Worm (Caenorhabditis elegans) whole organism, L4 larva: ENCODE measurements around the gene Y39G8C.2.
A peak's percentile ranks its signal among the peaks of the same experiment; 100 is the strongest.

ENCODE experiments used
- D1046.2 ChIP-seq: fragments of 200-800 bp; sonication (Bioruptor generic); IDR thresholded peaks from 2 replicates; pipeline ENCODE4 v1.3.6; 2022; ENCODE audit warnings: missing genetic modification characterization, missing compliant biosample characterization
- F26F4.8 ChIP-seq: fragments of 200-800 bp; sonication (Bioruptor generic); conservative IDR thresholded peaks from 2 replicates; pipeline ENCODE4 v1.3.6; 2022; ENCODE audit warnings: missing genetic modification characterization, missing compliant biosample characterization
- F49E8.2 ChIP-seq: sonication (generic microtip); optimal IDR thresholded peaks from 2 replicates; lab custom pipeline; 2016; ENCODE audit warnings: missing compliant biosample characterization, mild to moderate bottlenecking, missing genetic modification characterization, borderline replicate concordance
- T26A8.4 ChIP-seq: fragments of 200-800 bp; sonication (Bioruptor generic); IDR thresholded peaks from 2 replicates; pipeline ENCODE4 v1.3.6; 2022; ENCODE audit warnings: missing genetic modification characterization, missing compliant biosample characterization
- Y48G9A.11 ChIP-seq: fragments of 200-800 bp; sonication (Bioruptor generic); IDR thresholded peaks from 2 replicates; pipeline ENCODE4 v1.3.6; 2022; ENCODE audit warnings: missing genetic modification reagents, missing genetic modification characterization, missing compliant biosample characterization
- Y5F2A.4 ChIP-seq: fragments of 200-800 bp; sonication (Bioruptor generic); optimal IDR thresholded peaks from 2 replicates; lab custom pipeline; 2018; ENCODE audit warnings: mild to moderate bottlenecking, missing genetic modification characterization, missing compliant biosample characterization
- Y75B8A.6 ChIP-seq: fragments of 200-800 bp; sonication (Bioruptor generic); IDR thresholded peaks from 2 replicates; pipeline ENCODE4 v1.3.6; 2022; ENCODE audit warnings: missing genetic modification reagents, missing genetic modification characterization, missing compliant biosample characterization
- attf-4 ChIP-seq: sonication (generic microtip); optimal IDR thresholded peaks from 3 replicates; lab custom pipeline; 2017; ENCODE audit warnings: missing biosample characterization, missing genetic modification characterization
- ceh-32 ChIP-seq: sonication (generic microtip); optimal IDR thresholded peaks from 2 replicates; lab custom pipeline; 2016; ENCODE audit warnings: mild to moderate bottlenecking, missing genetic modification characterization, missing compliant biosample characterization; ENCODE audit not compliant: poor library complexity
- ceh-62 ChIP-seq: sonication (generic microtip); optimal IDR thresholded peaks from 2 replicates; lab custom pipeline; 2017; ENCODE audit warnings: missing biosample characterization, missing genetic modification characterization
- ceh-82 ChIP-seq: sonication (generic microtip); optimal IDR thresholded peaks from 2 replicates; lab custom pipeline; 2017; ENCODE audit warnings: missing biosample characterization, missing genetic modification characterization
- ces-1 ChIP-seq: fragments of 150-350 bp; sonication (generic microtip); optimal IDR thresholded peaks from 4 replicates; lab custom pipeline; 2014; ENCODE audit warnings: missing biosample characterization, missing genetic modification reagents, missing genetic modification characterization
- daf-16 ChIP-seq, 3 experiments: sonication (generic microtip); optimal IDR thresholded peaks; 2 replicates each; lab custom pipeline; 2016 to 2017; ENCODE audit warnings: missing genetic modification characterization in 3 of 3, missing genetic modification reagents in 3 of 3, mild to moderate bottlenecking in 2 of 3, missing compliant biosample characterization in 2 of 3, missing biosample characterization in 1 of 3, moderate library complexity in 1 of 3
- dmd-6 ChIP-seq: fragments of 200-800 bp; sonication (Bioruptor generic); IDR thresholded peaks from 2 replicates; pipeline ENCODE4 v1.3.6; 2022; ENCODE audit warnings: missing genetic modification reagents, missing genetic modification characterization, missing compliant biosample characterization
- dmd-8 ChIP-seq: fragments of 200-800 bp; sonication (Bioruptor generic); IDR thresholded peaks from 2 replicates; pipeline ENCODE4 v1.3.6; 2022; ENCODE audit warnings: missing genetic modification characterization, missing compliant biosample characterization
- fkh-10 ChIP-seq: fragments of 150-350 bp; optimal IDR thresholded peaks from 2 replicates; lab custom pipeline; 2014; ENCODE audit warnings: missing biosample characterization, missing genetic modification reagents, missing genetic modification characterization
- gei-8 ChIP-seq: fragments of 200-800 bp; sonication (Bioruptor generic); optimal IDR thresholded peaks from 2 replicates; lab custom pipeline; 2018; ENCODE audit warnings: mild to moderate bottlenecking, missing genetic modification characterization, missing compliant biosample characterization
- hlh-11 ChIP-seq: fragments of 200-800 bp; sonication (Bioruptor generic); optimal IDR thresholded peaks from 2 replicates; lab custom pipeline; 2018; ENCODE audit warnings: mild to moderate bottlenecking, missing genetic modification characterization, missing compliant biosample characterization
- hlh-30 ChIP-seq: sonication (generic microtip); optimal IDR thresholded peaks from 2 replicates; lab custom pipeline; 2017; ENCODE audit warnings: antibody characterized with exemption, mild to moderate bottlenecking, missing genetic modification characterization, missing compliant biosample characterization; ENCODE audit not compliant: insufficient read depth
- hmg-1.1 ChIP-seq: fragments of 200-800 bp; sonication (Bioruptor generic); IDR thresholded peaks from 2 replicates; pipeline ENCODE4 v1.3.6; 2022; ENCODE audit warnings: missing genetic modification reagents, missing genetic modification characterization, missing compliant biosample characterization
- jun-1 ChIP-seq: fragments of 150-350 bp; optimal IDR thresholded peaks from 2 replicates; lab custom pipeline; 2014; ENCODE audit warnings: missing biosample characterization, missing genetic modification reagents, missing genetic modification characterization
- lin-39 ChIP-seq: fragments of 150-350 bp; optimal IDR thresholded peaks from 2 replicates; lab custom pipeline; 2014; ENCODE audit warnings: missing biosample characterization, missing genetic modification reagents, missing genetic modification characterization
- madf-5 ChIP-seq, 2 experiments: fragments of 200-800 bp; sonication (Bioruptor generic); IDR thresholded peaks; 2 replicates each; pipeline ENCODE4 v1.3.6; 2022; ENCODE audit warnings: missing compliant biosample characterization in 2 of 2, missing genetic modification characterization in 2 of 2
- mdt-29 ChIP-seq: fragments of 200-800 bp; sonication (Bioruptor generic); IDR thresholded peaks from 2 replicates; pipeline ENCODE4 v1.3.6; 2022; ENCODE audit warnings: missing genetic modification reagents, missing genetic modification characterization, missing compliant biosample characterization
- mes-2 ChIP-seq: sonication (generic microtip); optimal IDR thresholded peaks from 2 replicates; lab custom pipeline; 2016; ENCODE audit warnings: missing genotype, mild to moderate bottlenecking, missing genetic modification characterization, missing compliant biosample characterization; ENCODE audit not compliant: poor library complexity, severe bottlenecking
- nhr-102 ChIP-seq: sonication (generic microtip); optimal IDR thresholded peaks from 2 replicates; lab custom pipeline; 2016; ENCODE audit warnings: mild to moderate bottlenecking, missing genetic modification characterization, moderate library complexity, missing compliant biosample characterization
- nhr-11 ChIP-seq: fragments of 150-350 bp; optimal IDR thresholded peaks from 2 replicates; lab custom pipeline; 2014; ENCODE audit warnings: missing biosample characterization, missing genetic modification characterization
- nhr-237 ChIP-seq: sonication (generic microtip); optimal IDR thresholded peaks from 2 replicates; lab custom pipeline; 2017; ENCODE audit warnings: missing biosample characterization, missing genetic modification characterization
- nhr-25 ChIP-seq: sonication (generic microtip); optimal IDR thresholded peaks from 2 replicates; lab custom pipeline; 2017; ENCODE audit warnings: missing genetic modification characterization, mild to moderate bottlenecking, missing compliant biosample characterization, antibody characterized with exemption, moderate library complexity, borderline replicate concordance; ENCODE audit not compliant: insufficient read depth
- nhr-41 ChIP-seq: fragments of 200-800 bp; sonication (Bioruptor generic); IDR thresholded peaks from 2 replicates; pipeline ENCODE4 v1.3.6; 2022; ENCODE audit warnings: missing genetic modification reagents, missing genetic modification characterization, missing compliant biosample characterization
- nhr-76 ChIP-seq: fragments of 150-350 bp; optimal IDR thresholded peaks from 2 replicates; lab custom pipeline; 2014; ENCODE audit warnings: missing biosample characterization, missing genetic modification characterization
- pqm-1 ChIP-seq: sonication (generic microtip); optimal IDR thresholded peaks from 2 replicates; lab custom pipeline; 2017; ENCODE audit warnings: missing biosample characterization, missing genetic modification characterization
- rbr-2 ChIP-seq: sonication (generic microtip); optimal IDR thresholded peaks from 2 replicates; lab custom pipeline; 2016; ENCODE audit warnings: missing genotype, missing genetic modification characterization, missing compliant biosample characterization
- set-16 ChIP-seq: fragments of 200-800 bp; sonication (Bioruptor generic); IDR thresholded peaks from 2 replicates; pipeline ENCODE4 v1.3.6; 2022; ENCODE audit warnings: missing genetic modification reagents, missing genetic modification characterization, missing compliant biosample characterization
- skn-1 ChIP-seq: fragments of 150-350 bp; optimal IDR thresholded peaks from 2 replicates; lab custom pipeline; 2014; ENCODE audit warnings: missing biosample characterization, missing genetic modification characterization
- unc-39 ChIP-seq: sonication (generic microtip); optimal IDR thresholded peaks from 2 replicates; lab custom pipeline; 2017; ENCODE audit warnings: missing biosample characterization, missing genetic modification characterization
- zip-11 ChIP-seq: fragments of 200-800 bp; sonication (Bioruptor generic); IDR thresholded peaks from 2 replicates; pipeline ENCODE4 v1.3.6; 2022; ENCODE audit warnings: missing genetic modification characterization, missing compliant biosample characterization
- zip-2 ChIP-seq: fragments of 150-350 bp; optimal IDR thresholded peaks from 2 replicates; lab custom pipeline; 2014; ENCODE audit warnings: missing biosample characterization, missing genetic modification characterization
- ztf-7 ChIP-seq: fragments of 150-350 bp; optimal IDR thresholded peaks from 2 replicates; lab custom pipeline; 2014; ENCODE audit warnings: missing biosample characterization, missing genetic modification characterization

Y39G8C.2 gene

ce11 chrII:14086931-14087330 is 10.5 kb downstream of the Y39G8C.2 start:
- TF ChIP-seq zip-11 (GFP tag; lab: Robert Waterston, UW) (no peak), set-16 (GFP tag; lab: Robert Waterston, UW) (peak; percentile 97)

- TF ChIP-seq set-16 (GFP tag; lab: Robert Waterston, UW) (peak; percentile 89), nhr-102 (tag; lab: Kevin White, UChicago) (no peak)
Observed at ce11 chrII:14077823-14078222, 19.6 kb downstream of the Y39G8C.2 start.

- TF ChIP-seq D1046.2 (GFP tag; lab: Robert Waterston, UW) (no peak), ztf-7 (tag; lab: Kevin White, UChicago) (no peak), set-16 (GFP tag; lab: Robert Waterston, UW) (peak; percentile 81)
- TF ChIP-seq, all 104 proteins: peak for 1
Observed at ce11 chrII:14074825-14075224, 22.6 kb downstream of the Y39G8C.2 start.

- TF ChIP-seq ceh-82 (tag; lab: Kevin White, UChicago) (no peak), ces-1 (GFP tag; lab: Kevin White, UChicago) (no peak), nhr-11 (tag; lab: Kevin White, UChicago) (no peak), dmd-6 (GFP tag; lab: Robert Waterston, UW) (no peak)
Observed at ce11 chrII:14068607-14069006, 28.8 kb downstream of the Y39G8C.2 start, which contains the start of gene xrn-1. Gene xrn-1 (plus strand): TSS chrII:14068907.

DNA sequence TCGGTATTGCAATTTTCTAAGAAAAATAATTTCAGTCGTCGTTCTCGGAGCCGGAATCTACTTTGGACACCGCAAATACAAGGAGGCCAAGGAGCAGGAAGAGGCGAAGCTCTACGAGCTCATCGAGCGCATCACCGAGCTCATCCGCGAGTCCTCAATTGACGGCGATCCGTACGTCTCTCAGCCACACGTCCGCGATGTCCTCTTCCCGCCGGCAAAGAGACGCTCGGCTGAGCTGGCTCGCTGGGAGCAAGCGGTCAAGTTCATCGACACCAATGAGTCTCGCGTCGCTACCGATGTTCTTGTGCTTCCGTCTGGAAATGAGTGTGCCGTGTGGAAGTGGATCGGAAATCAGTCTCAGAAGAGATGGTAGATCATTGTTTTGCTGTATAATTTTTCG is 31.9 kb downstream of the Y39G8C.2 start:
- TF ChIP-seq nhr-41 (no peak), set-16 (GFP tag; lab: Robert Waterston, UW) (peak; percentile 90)

DNA sequence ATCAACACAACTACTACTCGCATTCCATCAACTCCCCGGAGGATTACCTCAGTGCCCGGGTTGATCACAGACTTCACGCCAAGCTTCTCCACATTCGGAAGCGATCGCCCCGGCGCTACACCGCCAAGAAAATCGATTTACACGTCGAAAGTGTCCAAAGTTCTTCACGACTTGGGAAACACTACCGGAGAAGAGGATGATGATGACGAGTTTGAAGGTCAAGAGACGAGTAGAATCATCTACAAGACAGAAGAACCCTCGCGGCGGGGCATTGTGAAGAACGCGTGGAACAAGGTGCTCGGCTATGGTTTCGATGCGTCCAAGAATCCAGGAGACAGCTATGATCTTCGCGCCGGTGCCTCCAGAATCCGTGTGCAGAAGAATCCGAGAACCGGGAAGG is 33.4 kb downstream of the Y39G8C.2 start:
- TF ChIP-seq nhr-237 (tag; lab: Kevin White, UChicago) (no peak), hlh-11 (tag; lab: Kevin White, UChicago) (no peak), zip-2 (tag; lab: Kevin White, UChicago) (no peak), jun-1 (tag; lab: Kevin White, UChicago) (no peak), T26A8.4 (no peak), pqm-1 (tag; lab: Kevin White, UChicago) (no peak), daf-16 (GFP tag; optimal IDR thresholded peaks at IDR 0.05; lab: Kevin White, UChicago) (no peak), daf-16 (tag; optimal IDR thresholded peaks at IDR 0.05; lab: Kevin White, UChicago) (no peak), ceh-32 (no peak), ztf-7 (tag; lab: Kevin White, UChicago) (no peak), F26F4.8 (GFP tag; lab: Robert Waterston, UW) (no peak), gei-8 (no peak), nhr-25 (tag; lab: Kevin White, UChicago) (no peak), fkh-10 (GFP tag; lab: Kevin White, UChicago) (no peak)
- TF ChIP-seq, all 104 proteins: peak for 0

DNA sequence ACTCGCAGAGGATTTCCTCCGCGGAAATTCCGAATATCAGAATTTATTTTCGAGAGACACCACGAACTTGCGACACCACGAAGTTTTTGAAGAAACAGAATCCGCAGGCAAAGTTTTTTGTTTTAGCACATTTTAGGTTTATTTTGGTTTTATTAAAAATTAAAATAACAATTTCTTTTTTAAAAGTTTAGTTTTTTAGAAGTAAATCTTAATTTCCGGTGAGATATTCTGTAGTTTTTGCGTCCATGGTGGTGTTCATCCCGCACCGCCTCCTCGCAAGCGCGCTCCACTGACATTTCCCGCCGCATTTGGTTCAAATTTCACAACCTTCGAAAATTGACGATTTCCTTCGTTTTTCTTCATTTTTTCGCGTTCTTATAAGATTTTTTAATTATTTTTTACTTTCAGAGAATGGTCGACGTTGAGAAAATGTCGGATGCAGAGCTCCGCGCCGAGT is 34.3 kb downstream of the Y39G8C.2 start, which contains the start of gene lem-2:
TSS of gene lem-2 (plus strand) at position 407 of the 457 bp plus-strand sequence.
- TF ChIP-seq zip-11 (GFP tag; lab: Robert Waterston, UW) (no peak), F49E8.2 (tag; lab: Kevin White, UChicago) (peak; percentile 25), mdt-29 (no peak), mes-2 (tag; lab: Kevin White, UChicago) (peak; percentile 87), unc-39 (tag; lab: Kevin White, UChicago) (no peak), Y48G9A.11 (GFP tag; lab: Robert Waterston, UW) (no peak), rbr-2 (tag; lab: Kevin White, UChicago) (peak; percentile 73), ces-1 (GFP tag; lab: Kevin White, UChicago) (no peak), Y5F2A.4 (GFP tag; lab: Kevin White, UChicago) (no peak), dmd-8 (no peak), hmg-1.1 (peak; percentile 69), nhr-76 (tag; lab: Kevin White, UChicago) (no peak), hlh-30 (tag; lab: Kevin White, UChicago) (peak; percentile 47), Y75B8A.6 (GFP tag; lab: Robert Waterston, UW) (no peak), madf-5 (GFP tag; IDR thresholded peaks at IDR 0.05; lab: Robert Waterston, UW) (no peak), attf-4 (no peak), ceh-62 (no peak), nhr-237 (tag; lab: Kevin White, UChicago) (no peak), skn-1 (tag; lab: Kevin White, UChicago) (no peak), fkh-10 (GFP tag; lab: Kevin White, UChicago) (no peak), lin-39 (tag; lab: Kevin White, UChicago) (no peak)
